Fruit fly (Drosophila melanogaster) whole organism: ENCODE data around the gene CG5024.

Experiments
- pan ChIP-seq: fragments of >200 bp; optimal IDR thresholded peaks from 2 replicates; lab custom pipeline; 2017
- psq ChIP-seq: fragments of >200 bp; optimal IDR thresholded peaks from 2 replicates; lab custom pipeline; 2017

DNA sequence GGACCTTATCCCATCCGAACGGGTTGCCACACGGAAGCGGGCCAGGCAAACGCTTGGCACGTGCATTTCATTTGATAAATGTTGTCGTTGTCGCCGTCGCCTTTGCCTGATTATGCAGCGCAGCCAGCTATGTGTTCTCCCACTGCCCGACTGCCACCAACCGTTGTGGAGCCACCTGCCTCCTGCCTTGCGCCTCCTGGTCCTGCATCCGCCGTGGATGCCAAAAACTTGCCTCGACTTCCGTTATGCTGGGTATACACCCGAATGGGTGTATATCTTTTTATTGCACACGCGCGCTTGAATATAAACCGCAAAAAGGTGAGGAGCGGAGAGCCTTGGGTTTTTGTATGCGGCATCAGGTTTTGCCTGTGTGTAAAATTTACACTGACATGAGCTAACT, 19.1 kb upstream of the CG5024 start:
- TF ChIP-seq psq (lab: Kevin White, UChicago): no peak
- no peak for TF ChIP-seq pan
